Fruit fly (Drosophila melanogaster) whole organism, embryonic: ENCODE results near the gene eIF4A.
A peak's percentile ranks its signal among the peaks of the same experiment; 100 is the strongest.

ENCODE experiments used
- ATbp ChIP-seq: fragments of 200-800 bp; sonication (Bioruptor generic); optimal IDR thresholded peaks from 2 replicates; lab custom pipeline; 2017; ENCODE audit warnings: missing biosample characterization, mild to moderate bottlenecking, missing genetic modification characterization, missing genetic modification reagents
- Atf-2 ChIP-seq: fragments of 200-800 bp; sonication (Bioruptor generic); optimal IDR thresholded peaks from 2 replicates; lab custom pipeline; 2016; ENCODE audit warnings: missing biosample characterization, missing genetic modification characterization
- Awh ChIP-seq: fragments of 200-800 bp; sonication (Bioruptor generic); IDR thresholded peaks from 2 replicates; pipeline ENCODE4, ENCODE4 v1.3.6; 2022; ENCODE audit warnings: missing biosample characterization, missing genetic modification characterization
- CG10267 ChIP-seq: fragments of 200-800 bp; sonication (Bioruptor generic); optimal IDR thresholded peaks from 2 replicates; lab custom pipeline; 2018; ENCODE audit warnings: missing biosample characterization, mild to moderate bottlenecking, missing genetic modification characterization, moderate library complexity
- CG11456 ChIP-seq: fragments of 200-800 bp; sonication (Bioruptor generic); IDR thresholded peaks from 3 replicates; pipeline ENCODE4 v1.3.6; 2022; ENCODE audit warnings: missing biosample characterization, missing genetic modification characterization
- CG12391 ChIP-seq: fragments of 200-800 bp; sonication (Bioruptor generic); optimal IDR thresholded peaks from 3 replicates; lab custom pipeline; 2018; ENCODE audit warnings: missing biosample characterization, mild to moderate bottlenecking, missing genetic modification characterization, moderate library complexity
- CG12769 ChIP-seq: fragments of 200-800 bp; sonication (Bioruptor generic); optimal IDR thresholded peaks from 2 replicates; lab custom pipeline; 2019; ENCODE audit warnings: missing biosample characterization, mild to moderate bottlenecking, missing genetic modification characterization, moderate library complexity
- CG14050 ChIP-seq: fragments of 200-800 bp; sonication (Bioruptor generic); IDR thresholded peaks from 3 replicates; pipeline ENCODE4 v1.3.6; 2022; ENCODE audit warnings: missing biosample characterization, missing genetic modification characterization
- CG15514 ChIP-seq: fragments of 200-800 bp; sonication (Bioruptor generic); optimal IDR thresholded peaks from 3 replicates; lab custom pipeline; 2017; ENCODE audit warnings: missing biosample characterization, missing genetic modification characterization, mild to moderate bottlenecking, moderate library complexity, missing genetic modification reagents
- CG15696 ChIP-seq: fragments of 200-800 bp; sonication (Bioruptor generic); optimal IDR thresholded peaks from 2 replicates; lab custom pipeline; 2019; ENCODE audit warnings: missing biosample characterization, mild to moderate bottlenecking, missing genetic modification characterization, moderate library complexity
- CG16815 ChIP-seq: fragments of 200-800 bp; sonication (Bioruptor generic); optimal IDR thresholded peaks from 3 replicates; lab custom pipeline; 2017; ENCODE audit warnings: missing biosample characterization, mild to moderate bottlenecking, missing genetic modification characterization
- CG18262 ChIP-seq: fragments of 200-800 bp; optimal IDR thresholded peaks from 3 replicates; lab custom pipeline; 2019; ENCODE audit warnings: missing biosample characterization, mild to moderate bottlenecking, missing genetic modification characterization, moderate library complexity
- CG2120 ChIP-seq: fragments of 200-800 bp; sonication (Bioruptor generic); optimal IDR thresholded peaks from 3 replicates; lab custom pipeline; 2016; ENCODE audit warnings: missing biosample characterization, missing genetic modification characterization
- CG30403 ChIP-seq: fragments of 200-800 bp; sonication (Bioruptor generic); optimal IDR thresholded peaks from 3 replicates; lab custom pipeline; 2016; ENCODE audit warnings: missing biosample characterization, missing genetic modification characterization
- CG31224 ChIP-seq: fragments of 200-800 bp; sonication (Bioruptor generic); IDR thresholded peaks from 2 replicates; pipeline ENCODE4 v1.3.6; 2022; ENCODE audit warnings: missing biosample characterization, missing genetic modification characterization
- CG3407 ChIP-seq: fragments of 200-800 bp; sonication (Bioruptor generic); optimal IDR thresholded peaks from 2 replicates; lab custom pipeline; 2018; ENCODE audit warnings: missing biosample characterization, mild to moderate bottlenecking, missing genetic modification characterization
- CG4282 ChIP-seq: fragments of 200-800 bp; sonication (Bioruptor generic); optimal IDR thresholded peaks from 2 replicates; lab custom pipeline; 2016; ENCODE audit warnings: missing biosample characterization, missing genetic modification characterization
- CG9727 ChIP-seq: fragments of 200-800 bp; sonication (Bioruptor generic); optimal IDR thresholded peaks from 3 replicates; lab custom pipeline; 2017; ENCODE audit warnings: missing biosample characterization, mild to moderate bottlenecking, missing genetic modification characterization
- Camta ChIP-seq: fragments of 200-800 bp; sonication (Bioruptor generic); optimal IDR thresholded peaks from 2 replicates; lab custom pipeline; 2016; ENCODE audit warnings: missing biosample characterization, missing genetic modification characterization
- Dref ChIP-seq: fragments of 200-800 bp; sonication (Bioruptor generic); IDR thresholded peaks from 2 replicates; pipeline ENCODE4 v1.3.6; 2022; ENCODE audit warnings: missing biosample characterization, missing genetic modification characterization
- Fer2 ChIP-seq: fragments of 200-800 bp; sonication (Bioruptor generic); optimal IDR thresholded peaks from 2 replicates; lab custom pipeline; 2018; ENCODE audit warnings: missing biosample characterization, mild to moderate bottlenecking, missing genetic modification characterization, moderate library complexity
- Hmr ChIP-seq: fragments of 200-800 bp; sonication (Bioruptor generic); optimal IDR thresholded peaks from 3 replicates; lab custom pipeline; 2017; ENCODE audit warnings: mild to moderate bottlenecking, missing biosample characterization, missing genetic modification reagents, missing genetic modification characterization
- Hr3 ChIP-seq: fragments of 200-800 bp; sonication (Bioruptor generic); optimal IDR thresholded peaks from 3 replicates; lab custom pipeline; 2016; ENCODE audit warnings: missing biosample characterization, missing genetic modification characterization
- Kr ChIP-seq: fragments of 200-800 bp; sonication (Bioruptor generic); optimal IDR thresholded peaks from 2 replicates; lab custom pipeline; 2017; ENCODE audit warnings: missing biosample characterization, mild to moderate bottlenecking, missing genetic modification characterization
- Poxn ChIP-seq: fragments of 200-800 bp; sonication (Bioruptor generic); IDR thresholded peaks from 2 replicates; pipeline ENCODE4 v1.3.6; 2022; ENCODE audit warnings: missing biosample characterization, missing genetic modification characterization
- Ptx1 ChIP-seq: fragments of 200-800 bp; sonication (Bioruptor generic); IDR thresholded peaks from 2 replicates; pipeline ENCODE4 v1.3.6; 2022; ENCODE audit warnings: missing biosample characterization, missing genetic modification characterization
- Trl ChIP-seq, 3 experiments: fragments of >200 bp in 2 of 3; fragments of 200-800 bp in 1 of 3; sonication (Bioruptor generic) in 1 of 3; optimal IDR thresholded peaks; 2 replicates in 1 of 3; 3 replicates in 2 of 3; lab custom pipeline; 2016 to 2017; ENCODE audit warnings: missing biosample characterization in 1 of 3, missing genetic modification characterization in 1 of 3
- aop ChIP-seq: fragments of 200-800 bp; sonication (Bioruptor generic); IDR thresholded peaks from 2 replicates; pipeline ENCODE4 v1.3.6; 2022; ENCODE audit warnings: missing biosample characterization, missing genetic modification characterization
- bigmax ChIP-seq: fragments of 200-800 bp; sonication (Bioruptor generic); optimal IDR thresholded peaks from 2 replicates; lab custom pipeline; 2018; ENCODE audit warnings: missing biosample characterization, mild to moderate bottlenecking, missing genetic modification characterization
- cg ChIP-seq: fragments of 200-800 bp; sonication (Bioruptor generic); optimal IDR thresholded peaks from 3 replicates; lab custom pipeline; 2019; ENCODE audit warnings: missing biosample characterization, mild to moderate bottlenecking, missing genetic modification characterization, moderate library complexity
- dmrt11E ChIP-seq: fragments of 200-800 bp; sonication (Bioruptor generic); optimal IDR thresholded peaks from 3 replicates; lab custom pipeline; 2018; ENCODE audit warnings: missing biosample characterization, mild to moderate bottlenecking, missing genetic modification characterization, moderate library complexity
- dpn ChIP-seq, 2 experiments: fragments of 200-800 bp; sonication (Bioruptor generic); optimal IDR thresholded peaks; 3 replicates each; lab custom pipeline; 2016; ENCODE audit warnings: missing biosample characterization in 2 of 2, missing genetic modification characterization in 2 of 2
- en ChIP-seq: fragments of 200-800 bp; sonication (Bioruptor generic); optimal IDR thresholded peaks from 2 replicates; lab custom pipeline; 2016; ENCODE audit warnings: missing biosample characterization, missing genetic modification characterization
- fd64A ChIP-seq: fragments of 200-800 bp; sonication (Bioruptor generic); optimal IDR thresholded peaks from 3 replicates; lab custom pipeline; 2018; ENCODE audit warnings: missing biosample characterization, mild to moderate bottlenecking, missing genetic modification characterization
- fd96Cb ChIP-seq: fragments of 200-800 bp; sonication (Bioruptor generic); optimal IDR thresholded peaks from 2 replicates; lab custom pipeline; 2018; ENCODE audit warnings: missing biosample characterization, mild to moderate bottlenecking, missing genetic modification characterization, moderate library complexity
- gfzf ChIP-seq: fragments of 200-800 bp; sonication (Bioruptor generic); optimal IDR thresholded peaks from 2 replicates; lab custom pipeline; 2016; ENCODE audit warnings: missing biosample characterization, mild to moderate bottlenecking, missing genetic modification characterization, moderate library complexity
- kah ChIP-seq: fragments of 200-800 bp; sonication (Bioruptor generic); optimal IDR thresholded peaks from 2 replicates; lab custom pipeline; 2018; ENCODE audit warnings: missing biosample characterization, mild to moderate bottlenecking, missing genetic modification characterization
- knrl ChIP-seq: fragments of 200-800 bp; sonication (Bioruptor generic); IDR thresholded peaks from 3 replicates; pipeline ENCODE4 v1.3.6; 2022; ENCODE audit warnings: missing biosample characterization, missing genetic modification characterization; ENCODE audit not compliant: partially characterized antibody
- lmd ChIP-seq: fragments of 200-800 bp; sonication (Bioruptor generic); IDR thresholded peaks from 2 replicates; pipeline ENCODE4 v1.3.6; 2022; ENCODE audit warnings: missing biosample characterization, missing genetic modification characterization
- nmo ChIP-seq: fragments of 200-800 bp; sonication (Bioruptor generic); optimal IDR thresholded peaks from 2 replicates; lab custom pipeline; 2018; ENCODE audit warnings: missing biosample characterization, mild to moderate bottlenecking, missing genetic modification characterization, moderate library complexity
- onecut ChIP-seq: fragments of 200-800 bp; sonication (Bioruptor generic); IDR thresholded peaks from 2 replicates; pipeline ENCODE4 v1.3.6; 2022; ENCODE audit warnings: missing biosample characterization, missing genetic modification characterization
- otp ChIP-seq: fragments of 200-800 bp; sonication (Bioruptor generic); IDR thresholded peaks from 3 replicates; pipeline ENCODE4, ENCODE4 v1.3.6; 2022; ENCODE audit warnings: missing biosample characterization, missing genetic modification characterization
- pnt ChIP-seq: fragments of 200-800 bp; sonication (Bioruptor generic); optimal IDR thresholded peaks from 3 replicates; lab custom pipeline; 2016; ENCODE audit warnings: missing biosample characterization, missing genetic modification characterization
- sens-2 ChIP-seq: fragments of 200-800 bp; sonication (Bioruptor generic); IDR thresholded peaks from 2 replicates; pipeline ENCODE4 v1.3.6; 2022; ENCODE audit warnings: missing biosample characterization, missing genetic modification characterization
- slou ChIP-seq: fragments of 200-800 bp; sonication (Bioruptor generic); optimal IDR thresholded peaks from 3 replicates; lab custom pipeline; 2016; ENCODE audit warnings: missing biosample characterization, missing genetic modification characterization
- stc ChIP-seq: fragments of 200-800 bp; sonication (Bioruptor generic); IDR thresholded peaks from 2 replicates; pipeline ENCODE4 v1.3.6; 2022; ENCODE audit warnings: missing biosample characterization, missing genetic modification characterization
- usp ChIP-seq: fragments of >200 bp; optimal IDR thresholded peaks from 2 replicates; lab custom pipeline; 2017; ENCODE audit warnings: missing biosample characterization, missing genetic modification characterization
- z ChIP-seq: fragments of 200-800 bp; sonication (Bioruptor generic); IDR thresholded peaks from 3 replicates; pipeline ENCODE4 v1.3.6; 2022; ENCODE audit warnings: missing biosample characterization, missing genetic modification characterization
- zfh2 ChIP-seq: fragments of 200-800 bp; sonication (Bioruptor generic); optimal IDR thresholded peaks from 2 replicates; lab custom pipeline; 2016; ENCODE audit warnings: missing biosample characterization, missing genetic modification characterization

The eIF4A gene

DNA sequence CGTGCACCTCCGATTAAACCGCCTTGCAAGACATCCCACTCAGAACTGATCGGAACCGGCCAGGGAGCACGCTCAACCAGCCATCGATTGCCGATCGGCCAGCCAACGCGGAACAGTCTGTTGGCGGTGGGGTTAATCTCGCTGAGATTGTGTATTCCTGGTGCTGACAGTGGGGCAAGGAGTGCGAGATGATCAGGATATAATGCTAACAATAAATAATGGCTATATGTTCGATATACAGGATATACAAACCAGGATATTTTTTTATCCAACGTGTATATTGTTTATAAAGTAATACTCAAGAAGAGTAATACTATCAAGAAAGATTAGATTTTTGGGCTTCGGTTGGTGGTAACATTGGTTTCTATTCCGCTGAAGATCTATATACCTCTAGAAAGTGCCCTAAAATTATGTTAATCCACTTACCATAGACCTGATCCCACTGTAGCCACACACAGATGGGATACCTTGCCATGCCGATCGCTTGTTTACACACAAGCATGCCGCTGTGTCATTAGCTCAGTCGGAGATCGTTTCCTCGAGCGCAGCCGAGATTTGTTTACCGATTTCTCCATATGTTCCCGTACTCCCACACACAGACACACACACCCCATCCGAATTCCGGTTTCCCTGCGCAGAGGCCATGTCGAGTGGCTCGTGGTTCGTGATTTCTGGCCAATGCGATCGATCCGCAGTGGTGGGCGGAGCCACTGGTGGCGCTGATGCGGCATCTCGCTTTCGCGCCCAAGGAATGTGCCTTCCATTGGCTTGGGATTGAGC, 38.0 kb downstream of the eIF4A start, which contains the start of gene H2.0 (continued):
- peak; percentile 78 for TF ChIP-seq cg (GFP tag; lab: Kevin White, UChicago)
- peak; percentile 29 for TF ChIP-seq CG2120
- TF ChIP-seq CG14050 (GFP tag; lab: Robert Waterston, UW): no peak
- TF ChIP-seq Trl (optimal IDR thresholded peaks at IDR 0.05; lab: Kevin White, UChicago): no peak
- peak; percentile 6 for TF ChIP-seq Trl (GFP tag; optimal IDR thresholded peaks at IDR 0.05; lab: Kevin White, UChicago)
- TF ChIP-seq sens-2 (GFP tag; lab: Robert Waterston, UW): no peak
- peak; percentile 53 for TF ChIP-seq lmd (GFP tag; lab: Robert Waterston, UW)
- TF ChIP-seq knrl (GFP tag; lab: Robert Waterston, UW): no peak
- TF ChIP-seq gfzf (GFP tag; lab: Kevin White, UChicago): no peak
- TF ChIP-seq CG31224 (GFP tag; lab: Robert Waterston, UW): 0 out of 2 replicates have a peak, but pooled peaks have one; percentile 26
- TF ChIP-seq otp (GFP tag; lab: Robert Waterston, UW): 0 out of 3 replicates have a peak, but pooled peaks have one; percentile 49
- TF ChIP-seq usp (GFP tag; lab: Kevin White, UChicago): no peak
- TF ChIP-seq dmrt11E (tag; lab: Kevin White, UChicago): peak; percentile 68
- no peak for TF ChIP-seq CG15514 (GFP tag; lab: Kevin White, UChicago)
- no peak for TF ChIP-seq Fer2 (tag; lab: Kevin White, UChicago)
- no peak for TF ChIP-seq bigmax (GFP tag; lab: Kevin White, UChicago)
- peak; percentile 69 for TF ChIP-seq CG15696 (tag; lab: Kevin White, UChicago)
- 0 out of 3 replicates have a peak, but pooled peaks have one; percentile 34 for TF ChIP-seq CG11456 (GFP tag; lab: Robert Waterston, UW)
- TF ChIP-seq onecut (GFP tag; lab: Robert Waterston, UW): no peak
- TF ChIP-seq Camta: no peak
- no peak for TF ChIP-seq slou (GFP tag; lab: Kevin White, UChicago)
- peak; percentile 42 for TF ChIP-seq CG30403 (GFP tag; lab: Kevin White, UChicago)
- TF ChIP-seq pnt (GFP tag; lab: Kevin White, UChicago): peak; percentile 6
- peak; percentile 34 for TF ChIP-seq CG12769
- peak; percentile 5 for TF ChIP-seq kah (GFP tag; lab: Kevin White, UChicago)
- TF ChIP-seq Ptx1 (GFP tag; lab: Robert Waterston, UW): 0 out of 2 replicates have a peak, but pooled peaks have one; percentile 15
- TF ChIP-seq en (GFP tag; lab: Kevin White, UChicago): no peak
- TF ChIP-seq Kr (GFP tag; lab: Kevin White, UChicago): peak; percentile 7
- TF ChIP-seq Poxn (GFP tag; lab: Robert Waterston, UW): no peak
- peak; percentile 8 for TF ChIP-seq Hr3 (GFP tag; lab: Kevin White, UChicago)
- peak; percentile 44 for TF ChIP-seq CG16815 (GFP tag; lab: Kevin White, UChicago)
- TF ChIP-seq CG10267 (tag; lab: Kevin White, UChicago): peak; percentile 27
- TF ChIP-seq nmo (GFP tag; lab: Kevin White, UChicago): peak; percentile 59
- TF ChIP-seq CG3407: peak; percentile 21
- peak; percentile 53 for TF ChIP-seq Awh (GFP tag; lab: Robert Waterston, UW)
- TF ChIP-seq ATbp (GFP tag; lab: Kevin White, UChicago): peak; percentile 21
- peak; percentile 61; the same call in 1 of the 3 replicates for TF ChIP-seq z (GFP tag; lab: Robert Waterston, UW)
- no peak for TF ChIP-seq zfh2 (GFP tag; lab: Kevin White, UChicago)
- TF ChIP-seq CG9727 (GFP tag; lab: Kevin White, UChicago): peak; percentile 62
- TF ChIP-seq stc (GFP tag; lab: Robert Waterston, UW): no peak
- TF ChIP-seq Hmr: peak; percentile 1
- peak; percentile 74 for TF ChIP-seq CG18262 (tag; lab: Kevin White, UChicago)
- TF ChIP-seq fd96Cb (tag; lab: Kevin White, UChicago): peak; percentile 38
- TF ChIP-seq CG4282 (GFP tag; lab: Kevin White, UChicago): no peak
- TF ChIP-seq Dref: no peak
- TF ChIP-seq dpn (GFP tag; optimal IDR thresholded peaks at IDR 0.05; lab: Kevin White, UChicago): peak in 1 of 2 experiments; percentile 23
- peak; percentile 22 for TF ChIP-seq fd64A
- peak; percentile 45 for TF ChIP-seq CG12391
- peak; percentile 25 for TF ChIP-seq Atf-2 (GFP tag; lab: Kevin White, UChicago)
- TF ChIP-seq aop (GFP tag; lab: Robert Waterston, UW): peak; percentile 73; the same call in 1 of the 2 replicates
